Worm (Caenorhabditis elegans) whole organism, L1 larva: ENCODE results near the gene R166.2.

ENCODE experiments used
- C16A3.4 ChIP-seq: fragments of 150-350 bp; optimal IDR thresholded peaks from 2 replicates; lab custom pipeline; 2014; ENCODE audit warnings: missing biosample characterization, missing genetic modification characterization
- aha-1 ChIP-seq: fragments of 150-350 bp; optimal IDR thresholded peaks from 2 replicates; lab custom pipeline; 2014; ENCODE audit warnings: missing biosample characterization, missing genetic modification characterization
- ama-1 ChIP-seq: fragments of 150-350 bp; optimal IDR thresholded peaks from 2 replicates; lab custom pipeline; 2014
- blmp-1 ChIP-seq: fragments of 150-350 bp; optimal IDR thresholded peaks from 2 replicates; lab custom pipeline; 2014; ENCODE audit warnings: missing biosample characterization, missing genetic modification characterization
- ceh-82 ChIP-seq, 3 experiments: fragments of 150-350 bp in 1 of 3; sonication (generic microtip) in 2 of 3; optimal IDR thresholded peaks; 2 replicates each; lab custom pipeline; 2014 to 2017; ENCODE audit warnings: missing biosample characterization in 3 of 3, missing genetic modification characterization in 3 of 3
- ceh-88 ChIP-seq: fragments of 200-800 bp; sonication (Bioruptor generic); IDR thresholded peaks from 2 replicates; pipeline ENCODE4 v1.3.6; 2022; ENCODE audit warnings: missing genetic modification characterization, missing compliant biosample characterization
- ceh-90 ChIP-seq: sonication (generic microtip); optimal IDR thresholded peaks from 2 replicates; lab custom pipeline; 2016; ENCODE audit warnings: missing genetic modification characterization, missing compliant biosample characterization
- ces-1 ChIP-seq: fragments of 150-350 bp; optimal IDR thresholded peaks from 2 replicates; lab custom pipeline; 2014; ENCODE audit warnings: missing biosample characterization, missing genetic modification reagents, missing genetic modification characterization
- dsc-1 ChIP-seq: sonication (generic microtip); optimal IDR thresholded peaks from 2 replicates; lab custom pipeline; 2016; ENCODE audit warnings: mild to moderate bottlenecking, missing genetic modification characterization, missing compliant biosample characterization
- efl-1 ChIP-seq, 4 experiments: fragments of 150-350 bp; optimal IDR thresholded peaks in 3 of 4; peaks in 1 of 4; 1 replicate in 1 of 4; 2 replicates in 3 of 4; lab custom pipeline; 2014; ENCODE audit warnings: missing biosample characterization in 2 of 4, missing genetic modification characterization in 2 of 4, missing genetic modification reagents in 2 of 4
- efl-3 ChIP-seq: fragments of 200-800 bp; sonication (Bioruptor generic); optimal IDR thresholded peaks from 2 replicates; lab custom pipeline; 2018; ENCODE audit warnings: mild to moderate bottlenecking, missing genetic modification characterization, missing compliant biosample characterization
- elt-2 ChIP-seq: sonication (generic microtip); optimal IDR thresholded peaks from 2 replicates; lab custom pipeline; 2016; ENCODE audit warnings: missing genetic modification characterization, mild to moderate bottlenecking, inconsistent platforms, missing compliant biosample characterization, missing genetic modification reagents
- elt-3 ChIP-seq, 6 experiments: fragments of 150-350 bp in 1 of 6; sonication (generic microtip); optimal IDR thresholded peaks; 2 replicates each; lab custom pipeline; 2017 to 2018; ENCODE audit warnings: missing biosample characterization in 6 of 6, missing genetic modification characterization in 6 of 6, inconsistent platforms in 1 of 6
- fkh-10 ChIP-seq: sonication (generic microtip); optimal IDR thresholded peaks from 2 replicates; lab custom pipeline; 2017; ENCODE audit warnings: missing biosample characterization, missing genetic modification reagents, missing genetic modification characterization
- fkh-4 ChIP-seq: sonication (generic microtip); optimal IDR thresholded peaks from 2 replicates; lab custom pipeline; 2016; ENCODE audit warnings: missing compliant biosample characterization, missing genetic modification characterization, borderline replicate concordance
- fkh-8 ChIP-seq: sonication (generic microtip); optimal IDR thresholded peaks from 2 replicates; lab custom pipeline; 2016; ENCODE audit warnings: mild to moderate bottlenecking, missing genetic modification characterization, missing compliant biosample characterization
- fos-1 ChIP-seq: fragments of 150-350 bp; optimal IDR thresholded peaks from 2 replicates; lab custom pipeline; 2014; ENCODE audit warnings: missing biosample characterization, missing genetic modification characterization
- hlh-17 ChIP-seq: fragments of 200-800 bp; sonication (Bioruptor generic); optimal IDR thresholded peaks from 2 replicates; lab custom pipeline; 2018; ENCODE audit warnings: missing genetic modification characterization, mild to moderate bottlenecking, missing compliant biosample characterization, moderate library complexity, borderline replicate concordance
- jun-1 ChIP-seq: fragments of 150-350 bp; optimal IDR thresholded peaks from 2 replicates; lab custom pipeline; 2014; ENCODE audit warnings: missing biosample characterization, missing genetic modification reagents, missing genetic modification characterization
- lin-13 ChIP-seq: fragments of 150-350 bp; optimal IDR thresholded peaks from 2 replicates; lab custom pipeline; 2014; ENCODE audit warnings: missing biosample characterization, missing genetic modification reagents, missing genetic modification characterization
- lin-14 ChIP-seq: fragments of 200-800 bp; sonication (Bioruptor generic); optimal IDR thresholded peaks from 2 replicates; lab custom pipeline; 2018; ENCODE audit warnings: mild to moderate bottlenecking, missing genetic modification characterization, moderate library complexity, missing compliant biosample characterization
- lin-15B ChIP-seq: fragments of 150-350 bp; sonication (generic microtip); optimal IDR thresholded peaks from 3 replicates; lab custom pipeline; 2014; ENCODE audit warnings: missing biosample characterization, missing genetic modification characterization
- lin-35 ChIP-seq, 2 experiments: fragments of 150-350 bp; optimal IDR thresholded peaks; 2 replicates each; lab custom pipeline; 2014; ENCODE audit warnings: missing biosample characterization in 2 of 2, missing genetic modification characterization in 2 of 2, missing genetic modification reagents in 2 of 2
- lir-3 ChIP-seq: sonication (generic microtip); optimal IDR thresholded peaks from 2 replicates; lab custom pipeline; 2016; ENCODE audit warnings: mild to moderate bottlenecking, missing genetic modification characterization, moderate library complexity, missing compliant biosample characterization; ENCODE audit not compliant: poor library complexity
- mab-9 ChIP-seq: fragments of 200-800 bp; sonication (Bioruptor generic); IDR thresholded peaks from 2 replicates; pipeline ENCODE4 v1.3.6; 2022; ENCODE audit warnings: missing genetic modification reagents, missing genetic modification characterization, missing compliant biosample characterization
- mdl-1 ChIP-seq, 2 experiments: fragments of 150-350 bp; optimal IDR thresholded peaks; 2 replicates each; lab custom pipeline; 2014 to 2017; ENCODE audit warnings: missing biosample characterization in 2 of 2, missing genetic modification characterization in 2 of 2, inconsistent platforms in 1 of 2
- mef-2 ChIP-seq: fragments of 150-350 bp; optimal IDR thresholded peaks from 2 replicates; lab custom pipeline; 2014; ENCODE audit warnings: missing biosample characterization, missing genetic modification characterization
- nhr-11 ChIP-seq: fragments of 150-350 bp; optimal IDR thresholded peaks from 2 replicates; lab custom pipeline; 2014; ENCODE audit warnings: missing biosample characterization, missing genetic modification characterization
- nhr-12 ChIP-seq: sonication (generic microtip); optimal IDR thresholded peaks from 2 replicates; lab custom pipeline; 2017; ENCODE audit warnings: missing biosample characterization, missing genetic modification characterization
- nhr-19 ChIP-seq: fragments of 200-800 bp; sonication (Bioruptor generic); conservative IDR thresholded peaks from 2 replicates; pipeline ENCODE4 v1.3.6; 2022; ENCODE audit warnings: missing genetic modification characterization, missing compliant biosample characterization
- nhr-20 ChIP-seq: sonication (generic microtip); optimal IDR thresholded peaks from 2 replicates; lab custom pipeline; 2016; ENCODE audit warnings: mild to moderate bottlenecking, missing genetic modification characterization, missing compliant biosample characterization
- nhr-28 ChIP-seq: fragments of 150-350 bp; optimal IDR thresholded peaks from 2 replicates; lab custom pipeline; 2014; ENCODE audit warnings: missing biosample characterization, missing genetic modification characterization
- nhr-47 ChIP-seq: sonication (generic microtip); optimal IDR thresholded peaks from 2 replicates; lab custom pipeline; 2016; ENCODE audit warnings: mild to moderate bottlenecking, missing genetic modification characterization, moderate library complexity, missing compliant biosample characterization
- nhr-76 ChIP-seq: sonication (generic microtip); optimal IDR thresholded peaks from 2 replicates; lab custom pipeline; 2017; ENCODE audit warnings: missing biosample characterization, missing genetic modification characterization
- nhr-77 ChIP-seq: fragments of 150-350 bp; optimal IDR thresholded peaks from 2 replicates; lab custom pipeline; 2014; ENCODE audit warnings: missing biosample characterization, missing genetic modification characterization
- nhr-84 ChIP-seq: sonication (generic microtip); optimal IDR thresholded peaks from 2 replicates; lab custom pipeline; 2017; ENCODE audit warnings: missing biosample characterization, missing genetic modification characterization
- nhr-85 ChIP-seq: sonication (generic microtip); peaks from one replicate; lab custom pipeline; 2016; ENCODE audit warnings: missing genetic modification characterization, inconsistent platforms, missing compliant biosample characterization
- nhr-90 ChIP-seq: sonication (generic microtip); optimal IDR thresholded peaks from 2 replicates; lab custom pipeline; 2016; ENCODE audit warnings: mild to moderate bottlenecking, missing genetic modification characterization, missing compliant biosample characterization; ENCODE audit not compliant: poor library complexity
- pag-3 ChIP-seq: sonication (generic microtip); optimal IDR thresholded peaks from 2 replicates; lab custom pipeline; 2017; ENCODE audit warnings: missing genetic modification characterization, mild to moderate bottlenecking, missing compliant biosample characterization, antibody characterized with exemption, borderline replicate concordance; ENCODE audit not compliant: insufficient read depth
- snu-23 ChIP-seq: sonication (generic microtip); optimal IDR thresholded peaks from 2 replicates; lab custom pipeline; 2016; ENCODE audit warnings: missing genetic modification characterization, missing compliant biosample characterization
- sox-4 ChIP-seq: sonication (generic microtip); optimal IDR thresholded peaks from 2 replicates; lab custom pipeline; 2016; ENCODE audit warnings: missing genetic modification characterization, missing compliant biosample characterization
- sup-37 ChIP-seq: fragments of 200-800 bp; sonication (Bioruptor generic); optimal IDR thresholded peaks from 2 replicates; lab custom pipeline; 2018; ENCODE audit warnings: mild to moderate bottlenecking, missing genetic modification characterization, missing compliant biosample characterization
- swsn-7 ChIP-seq: sonication (generic microtip); optimal IDR thresholded peaks from 2 replicates; lab custom pipeline; 2016; ENCODE audit warnings: missing genetic modification characterization, missing compliant biosample characterization
- tbx-2 ChIP-seq: sonication (generic microtip); optimal IDR thresholded peaks from 2 replicates; lab custom pipeline; 2016; ENCODE audit warnings: missing genetic modification characterization, missing compliant biosample characterization
- unc-62 ChIP-seq: fragments of 150-350 bp; optimal IDR thresholded peaks from 2 replicates; lab custom pipeline; 2014; ENCODE audit warnings: missing biosample characterization, missing genetic modification reagents, missing genetic modification characterization
- unc-86 ChIP-seq: sonication (generic microtip); optimal IDR thresholded peaks from 2 replicates; lab custom pipeline; 2016; ENCODE audit warnings: missing genetic modification characterization, missing compliant biosample characterization
- xbp-1 ChIP-seq: sonication (generic microtip); optimal IDR thresholded peaks from 2 replicates; lab custom pipeline; 2016; ENCODE audit warnings: missing genetic modification characterization, missing compliant biosample characterization
- zag-1 ChIP-seq: fragments of 150-350 bp; optimal IDR thresholded peaks from 2 replicates; lab custom pipeline; 2014; ENCODE audit warnings: missing biosample characterization, missing genetic modification characterization
- zip-4 ChIP-seq: fragments of 200-800 bp; sonication (Bioruptor generic); optimal IDR thresholded peaks from 2 replicates; lab custom pipeline; 2018; ENCODE audit warnings: mild to moderate bottlenecking, missing genetic modification characterization, moderate library complexity, missing compliant biosample characterization

The R166.2 gene

DNA sequence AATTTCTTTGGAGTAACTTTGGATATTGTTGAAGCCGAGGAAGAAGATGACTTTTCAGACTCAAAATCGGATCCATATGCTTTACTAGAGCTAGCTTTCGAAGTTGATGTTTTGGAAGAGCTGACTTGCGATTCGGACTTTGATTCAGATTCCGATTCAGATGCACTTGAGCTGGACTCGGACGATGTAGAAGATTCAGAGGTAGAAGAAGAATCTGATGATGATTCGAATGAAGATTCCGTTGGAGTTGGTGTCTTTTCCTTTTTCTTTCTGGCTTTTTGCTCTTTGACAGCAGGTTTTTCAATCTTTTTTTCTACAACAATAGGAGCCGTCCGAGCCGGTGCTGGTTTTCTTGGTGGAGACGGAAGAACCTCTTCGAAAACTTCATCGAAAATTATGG is 29.6 kb downstream of the R166.2 start:
- no peak for TF ChIP-seq fkh-4
- TF ChIP-seq xbp-1, result no peak
- TF ChIP-seq fos-1 (tag; lab: Kevin White, UChicago), result no peak
- TF ChIP-seq nhr-47 (tag; lab: Kevin White, UChicago), result no peak
- TF ChIP-seq pag-3 (tag; lab: Kevin White, UChicago), result no peak

DNA sequence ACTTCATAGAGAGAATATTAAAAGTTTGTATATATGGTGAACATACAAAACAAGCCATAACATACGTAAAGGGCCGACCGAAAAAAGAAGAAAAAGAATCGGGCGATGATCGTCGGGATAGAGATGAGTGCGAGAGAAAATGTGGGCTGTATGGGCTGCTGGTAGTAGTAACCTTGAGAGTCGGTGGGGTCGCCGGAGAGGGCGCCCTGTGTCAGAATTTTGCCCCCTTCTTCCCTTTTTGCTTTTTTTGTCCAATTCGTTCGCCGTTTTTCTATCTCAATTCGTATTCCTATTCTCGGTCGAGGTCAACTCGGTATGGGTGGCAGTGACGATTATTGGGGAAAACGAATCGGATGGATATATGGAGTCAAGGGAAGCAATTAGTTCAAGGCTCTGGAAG is 31.5 kb downstream of the R166.2 start:
- TF ChIP-seq lin-14 (GFP tag; lab: Kevin White, UChicago) (peak; percentile 63), nhr-85 (tag; lab: Kevin White, UChicago) (peak; percentile 36), tbx-2 (tag; lab: Kevin White, UChicago) (no peak), blmp-1 (tag; lab: Kevin White, UChicago) (peak; percentile 41), snu-23 (GFP tag; lab: Kevin White, UChicago) (peak; percentile 34)

DNA sequence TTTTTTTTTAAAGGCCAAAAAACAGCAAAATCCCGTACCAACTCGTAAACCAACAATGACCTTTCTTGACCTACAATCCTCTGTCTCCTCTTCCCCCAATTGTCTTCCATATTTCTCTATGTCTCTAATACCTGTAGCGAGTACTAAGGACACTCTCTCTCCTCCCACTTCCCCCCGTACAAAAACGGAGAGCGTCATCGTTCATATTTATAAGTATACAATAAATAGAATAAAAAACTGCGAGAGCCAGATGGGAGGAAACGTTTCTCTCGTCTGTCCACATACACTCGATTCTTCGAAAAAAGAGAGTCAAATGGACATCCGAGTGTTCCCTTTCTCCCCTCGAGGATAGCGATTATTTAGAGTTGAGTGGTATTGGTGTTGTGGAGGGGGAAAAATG is 32.7 kb downstream of the R166.2 start:
- TF ChIP-seq ceh-82 (tag; optimal IDR thresholded peaks at IDR 0.05; lab: Kevin White, UChicago) (no peak), nhr-20 (peak; percentile 13), lir-3 (tag; lab: Kevin White, UChicago) (no peak), nhr-84 (tag; lab: Kevin White, UChicago) (no peak), nhr-85 (tag; lab: Kevin White, UChicago) (peak; percentile 30), mdl-1 (tag; optimal IDR thresholded peaks at IDR 0.05; lab: Kevin White, UChicago) (no peak), lin-15B (tag; lab: Kevin White, UChicago) (no peak), xbp-1 (no peak), lin-35 (GFP tag; optimal IDR thresholded peaks at IDR 0.05; lab: Kevin White, UChicago) (no peak), mef-2 (tag; lab: Kevin White, UChicago) (no peak), nhr-28 (tag; lab: Kevin White, UChicago) (no peak), mab-9 (GFP tag; lab: Robert Waterston, UW) (no peak), elt-2 (tag; lab: Kevin White, UChicago) (no peak), unc-86 (tag; lab: Kevin White, UChicago) (no peak), nhr-47 (tag; lab: Kevin White, UChicago) (no peak), zag-1 (tag; lab: Kevin White, UChicago) (no peak), jun-1 (tag; lab: Kevin White, UChicago) (no peak), ceh-88 (no peak), nhr-12 (tag; lab: Kevin White, UChicago) (no peak), efl-1 (optimal IDR thresholded peaks at IDR 0.05; lab: Kevin White, UChicago) (no peak), efl-1 (GFP tag; optimal IDR thresholded peaks at IDR 0.05 in 1 of 2; lab: Kevin White, UChicago) (peak in 1 of 2 experiments; percentile 1), nhr-90 (tag; lab: Kevin White, UChicago) (no peak), zip-4 (no peak), swsn-7 (no peak), ceh-90 (tag; lab: Kevin White, UChicago) (no peak), elt-3 (tag; optimal IDR thresholded peaks at IDR 0.05; lab: Kevin White, UChicago) (no peak), tbx-2 (tag; lab: Kevin White, UChicago) (no peak), sup-37 (GFP tag; lab: Kevin White, UChicago) (no peak), nhr-76 (tag; lab: Kevin White, UChicago) (no peak), ces-1 (no peak), aha-1 (tag; lab: Kevin White, UChicago) (no peak), hlh-17 (GFP tag; lab: Kevin White, UChicago) (no peak), efl-3 (GFP tag; lab: Kevin White, UChicago) (no peak), C16A3.4 (tag; lab: Kevin White, UChicago) (no peak), fkh-10 (no peak), lin-13 (GFP tag; lab: Kevin White, UChicago) (no peak), blmp-1 (tag; lab: Kevin White, UChicago) (peak; percentile 62), ama-1 (lab: Kevin White, UChicago) (no peak), nhr-11 (no peak), nhr-19 (GFP tag; lab: Robert Waterston, UW) (no peak), fkh-8 (no peak), unc-62 (no peak), nhr-77 (tag; lab: Kevin White, UChicago) (peak; percentile 28), dsc-1 (tag; lab: Kevin White, UChicago) (no peak), lin-14 (GFP tag; lab: Kevin White, UChicago) (peak; percentile 57), sox-4 (tag; lab: Kevin White, UChicago) (no peak)
